Comparison of ENCODE assay signal across 1 fruit fly cellular context in the genomic region with DNA sequence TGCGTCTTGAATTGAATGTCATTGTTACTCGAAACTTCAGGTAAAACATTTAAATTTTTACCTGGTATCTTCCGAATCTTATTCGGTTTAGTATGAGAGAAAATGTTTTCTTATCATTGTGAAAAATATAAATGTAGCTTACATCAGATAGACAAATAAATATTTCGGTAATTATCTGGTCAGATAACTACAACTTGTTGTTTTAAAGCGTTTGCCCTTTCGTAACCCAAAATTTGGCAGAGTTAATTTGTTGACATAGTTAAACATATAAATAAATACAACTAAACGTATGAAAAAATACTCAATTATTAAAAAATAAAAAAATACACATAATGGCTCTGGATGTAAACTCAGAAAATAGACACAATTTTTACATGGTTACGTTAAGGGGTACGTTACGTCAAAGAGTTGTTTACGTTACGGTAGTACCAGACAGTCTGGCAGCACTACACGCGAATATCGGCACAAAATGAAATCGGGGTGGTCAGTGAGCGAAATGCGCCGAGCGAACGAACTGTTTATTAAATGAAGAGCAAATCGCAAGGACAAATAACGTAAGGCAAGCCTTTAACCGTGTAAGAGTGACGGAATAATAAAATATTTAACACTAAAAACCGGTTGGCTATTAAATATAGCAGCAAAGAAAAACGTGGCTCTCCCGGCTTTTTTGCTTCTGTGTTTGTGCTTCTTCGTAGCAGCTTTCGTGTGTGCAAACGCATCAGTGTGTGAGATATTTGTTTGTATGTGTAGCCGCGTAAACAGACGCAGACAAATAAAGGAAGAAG.
TF ChIP-seq lines count a peak whose summit lies in the region.

No protein-coding gene starts in this region.

TF ChIP-seq in whole organism, embryonic, 481 proteins besides CTCF, POLR2A, EP300 and RAD21 (continued from another document):
- no peak for TF ChIP-seq CG8290 (GFP tag; optimal IDR thresholded peaks at IDR 0.05; lab: Kevin White, UChicago)
- no peak for TF ChIP-seq CG8290 (tag; optimal IDR thresholded peaks at IDR 0.05; lab: Kevin White, UChicago)
- peak; percentile 57 for TF ChIP-seq Scr (GFP tag; IDR thresholded peaks at IDR 0.05; lab: Robert Waterston, UW; ENCODE audit: partially characterized antibody)
- TF ChIP-seq CG1603 (tag; optimal IDR thresholded peaks at IDR 0.05; lab: Kevin White, UChicago) = no peak
- TF ChIP-seq CG17912 (GFP tag; optimal IDR thresholded peaks at IDR 0.05; lab: Kevin White, UChicago) = no peak
- TF ChIP-seq Fer1 (GFP tag; optimal IDR thresholded peaks at IDR 0.05; lab: Kevin White, UChicago) = peak; percentile 44
- peak; percentile 53; the same call in 3 of the 4 replicates for TF ChIP-seq Dll (GFP tag; IDR thresholded peaks at IDR 0.05; lab: Robert Waterston, UW; ENCODE audit: partially characterized antibody)
